Worm (Caenorhabditis elegans): ENCODE measurements around the gene srd-69.

Gene srd-69

ce11 chrIII:2391704-2392103 is 29.0 kb downstream of the srd-69 start:
- no peak for TF ChIP-seq Y5F2A.4 (GFP tag; optimal IDR thresholded peaks at IDR 0.05)
- peak; percentile 86 for TF ChIP-seq ces-1 (GFP tag; optimal IDR thresholded peaks at IDR 0.05)

- no peak for TF ChIP-seq Y5F2A.4 (GFP tag; optimal IDR thresholded peaks at IDR 0.05)
- no peak for TF ChIP-seq lim-7 (GFP tag; IDR thresholded peaks at IDR 0.05)
- TF ChIP-seq saeg-2 (GFP tag; IDR thresholded peaks at IDR 0.05): no peak
- TF ChIP-seq nhr-11 (tag; optimal IDR thresholded peaks at IDR 0.05): no peak
- TF ChIP-seq ceh-62 (tag; optimal IDR thresholded peaks at IDR 0.05): no peak
- TF ChIP-seq cey-2 (tag; optimal IDR thresholded peaks at IDR 0.05; ENCODE audit: borderline replicate concordance, insufficient read depth): no peak
- no peak for TF ChIP-seq ama-1 (optimal IDR thresholded peaks at IDR 0.05)
- TF ChIP-seq lsy-2 (tag; optimal IDR thresholded peaks at IDR 0.05): peak in 1 of 2 experiments; percentile 45
- TF ChIP-seq ztf-11 (tag; optimal IDR thresholded peaks at IDR 0.05): no peak
- peak; percentile 64 for TF ChIP-seq lin-13 (GFP tag; optimal IDR thresholded peaks at IDR 0.05)
Measured at ce11 chrIII:2393666-2394154, 31.0 kb downstream of the srd-69 start.

ce11 chrIII:2401126-2402123 is 38.7 kb downstream of the srd-69 start, which contains the start of the genes cic-1 and strm-1:
Gene cic-1, minus strand, starts transcription at chrIII:2401221.
Gene strm-1, plus strand, starts transcription at chrIII:2402070.
- TF ChIP-seq nhr-28 (tag; optimal IDR thresholded peaks at IDR 0.05) (no peak), mep-1 (tag; optimal IDR thresholded peaks at IDR 0.05) (peak; percentile 38), hlh-30 (tag; optimal IDR thresholded peaks at IDR 0.05; ENCODE audit: insufficient read depth) (peak; percentile 25), T26A8.4 (GFP tag; IDR thresholded peaks at IDR 0.05) (no peak), D1046.2 (GFP tag; IDR thresholded peaks at IDR 0.05) (no peak), tag-97 (GFP tag; IDR thresholded peaks at IDR 0.05) (no peak), fos-1 (tag; optimal IDR thresholded peaks at IDR 0.05) (no peak), lsy-2 (tag; optimal IDR thresholded peaks at IDR 0.05) (peak in 1 of 2 experiments; percentile 80), mdl-1 (tag; optimal IDR thresholded peaks at IDR 0.05) (no peak), daf-19 (GFP tag; conservative IDR thresholded peaks at IDR 0.05) (no peak), ztf-7 (tag; optimal IDR thresholded peaks at IDR 0.05) (no peak), nhr-10 (tag; optimal IDR thresholded peaks at IDR 0.05) (no peak), ctbp-1 (GFP tag; IDR thresholded peaks at IDR 0.05) (no peak), mes-2 (tag; optimal IDR thresholded peaks at IDR 0.05; ENCODE audit: poor library complexity, severe bottlenecking) (peak; percentile 71), ceh-82 (tag; optimal IDR thresholded peaks at IDR 0.05) (no peak), madf-5 (GFP tag; IDR thresholded peaks at IDR 0.05) (no peak), R02D3.7 (tag; optimal IDR thresholded peaks at IDR 0.05) (peak; percentile 74), set-16 (GFP tag; IDR thresholded peaks at IDR 0.05) (no peak), F26F4.8 (GFP tag; conservative IDR thresholded peaks at IDR 0.05) (no peak), sdz-12 (GFP tag; optimal IDR thresholded peaks at IDR 0.05) (no peak), snpc-1.2 (GFP tag; IDR thresholded peaks at IDR 0.05) (no peak), lin-13 (GFP tag; optimal IDR thresholded peaks at IDR 0.05) (no peak), T20F7.1 (GFP tag; optimal IDR thresholded peaks at IDR 0.05) (peak; percentile 98), ceh-44 (GFP tag; IDR thresholded peaks at IDR 0.05) (no peak), lin-15B (tag; optimal IDR thresholded peaks at IDR 0.05) (no peak), zip-2 (tag; optimal IDR thresholded peaks at IDR 0.05) (no peak), lin-38 (GFP tag; IDR thresholded peaks at IDR 0.05) (peak; percentile 51), F10B5.3 (tag; optimal IDR thresholded peaks at IDR 0.05) (no peak), spr-1 (tag; optimal IDR thresholded peaks at IDR 0.05) (no peak), dpl-1 (GFP tag; optimal IDR thresholded peaks at IDR 0.05) (peak; percentile 92), hmg-1.1 (GFP tag; IDR thresholded peaks at IDR 0.05) (no peak), attf-4 (tag; optimal IDR thresholded peaks at IDR 0.05) (no peak), skn-1 (tag; optimal IDR thresholded peaks at IDR 0.05) (no peak), lin-1 (GFP tag; IDR thresholded peaks at IDR 0.05) (no peak), daf-16 (GFP tag; optimal IDR thresholded peaks at IDR 0.05) (no peak), daf-16 (tag; optimal IDR thresholded peaks at IDR 0.05) (peak; percentile 25), mxl-3 (GFP tag; optimal IDR thresholded peaks at IDR 0.05) (no peak), nhr-11 (tag; optimal IDR thresholded peaks at IDR 0.05) (no peak)
